Worm (Caenorhabditis elegans) whole organism, L2 larva: Measurements from ENCODE around the gene irld-34.

Source experiments
- aly-2 ChIP-seq: fragments of 150-350 bp; optimal IDR thresholded peaks from 2 replicates; lab custom pipeline; 2014; ENCODE audit warnings: missing biosample characterization, missing genetic modification characterization
- blmp-1 ChIP-seq: sonication (generic microtip); optimal IDR thresholded peaks from 2 replicates; lab custom pipeline; 2017; ENCODE audit warnings: missing genetic modification characterization, mild to moderate bottlenecking, missing compliant biosample characterization, antibody characterized with exemption, moderate library complexity; ENCODE audit not compliant: insufficient read depth
- elt-3 ChIP-seq: sonication (generic microtip); optimal IDR thresholded peaks from 2 replicates; lab custom pipeline; 2017; ENCODE audit warnings: missing biosample characterization, missing genetic modification characterization
- lin-39 ChIP-seq: fragments of 150-350 bp; optimal IDR thresholded peaks from 2 replicates; lab custom pipeline; 2014; ENCODE audit warnings: missing biosample characterization, missing genetic modification reagents, missing genetic modification characterization
- skn-1 ChIP-seq: sonication (generic microtip); optimal IDR thresholded peaks from 2 replicates; lab custom pipeline; 2017; ENCODE audit warnings: missing biosample characterization, missing genetic modification characterization
- snpc-4 ChIP-seq: fragments of 150-350 bp; optimal IDR thresholded peaks from 2 replicates; lab custom pipeline; 2014; ENCODE audit warnings: missing biosample characterization, missing genetic modification characterization

- TF ChIP-seq blmp-1 (tag; lab: Kevin White, UChicago) = no peak
- no peak for TF ChIP-seq lin-39 (tag; lab: Kevin White, UChicago)
- no peak for TF ChIP-seq elt-3
- TF ChIP-seq skn-1 = no peak
- TF ChIP-seq snpc-4 (tag; lab: Kevin White, UChicago) = no peak
- TF ChIP-seq aly-2 (tag; lab: Kevin White, UChicago) = no peak
These were observed 18.4 kb downstream of the irld-34 start for ce11 chrIII:9173239-9173638.
